Worm (Caenorhabditis elegans): ENCODE results near the gene D1044.4.

ce11 chrIII:5474176-5474575, 47.7 kb downstream of the D1044.4 start, which contains the start of gene lon-1:
- no peak for TF ChIP-seq pha-4 (tag; optimal IDR thresholded peaks at IDR 0.05)
- TF ChIP-seq eor-1 (tag; optimal IDR thresholded peaks at IDR 0.05), result no peak
- TF ChIP-seq snpc-4 (tag; optimal IDR thresholded peaks at IDR 0.05), result no peak
- no peak for TF ChIP-seq fkh-10 (GFP tag; optimal IDR thresholded peaks at IDR 0.05)
- TF ChIP-seq nhr-12 (tag; optimal IDR thresholded peaks at IDR 0.05), result no peak
- no peak for TF ChIP-seq ztf-11 (tag; optimal IDR thresholded peaks at IDR 0.05)
- TF ChIP-seq lin-15B (tag; optimal IDR thresholded peaks at IDR 0.05), result no peak
- TF ChIP-seq nfya-1 (tag; optimal IDR thresholded peaks at IDR 0.05; ENCODE audit: insufficient read depth), result no peak
- no peak for TF ChIP-seq unc-39 (tag; optimal IDR thresholded peaks at IDR 0.05)
- TF ChIP-seq ceh-82 (tag; optimal IDR thresholded peaks at IDR 0.05), result no peak
- no peak for TF ChIP-seq zag-1 (tag; optimal IDR thresholded peaks at IDR 0.05)
- TF ChIP-seq nhr-76 (tag; optimal IDR thresholded peaks at IDR 0.05), result no peak
- TF ChIP-seq unc-62 (GFP tag; optimal IDR thresholded peaks at IDR 0.05), result no peak
